Fruit fly (Drosophila melanogaster): ENCODE data around the gene RpS27A.

The RpS27A gene

DNA sequence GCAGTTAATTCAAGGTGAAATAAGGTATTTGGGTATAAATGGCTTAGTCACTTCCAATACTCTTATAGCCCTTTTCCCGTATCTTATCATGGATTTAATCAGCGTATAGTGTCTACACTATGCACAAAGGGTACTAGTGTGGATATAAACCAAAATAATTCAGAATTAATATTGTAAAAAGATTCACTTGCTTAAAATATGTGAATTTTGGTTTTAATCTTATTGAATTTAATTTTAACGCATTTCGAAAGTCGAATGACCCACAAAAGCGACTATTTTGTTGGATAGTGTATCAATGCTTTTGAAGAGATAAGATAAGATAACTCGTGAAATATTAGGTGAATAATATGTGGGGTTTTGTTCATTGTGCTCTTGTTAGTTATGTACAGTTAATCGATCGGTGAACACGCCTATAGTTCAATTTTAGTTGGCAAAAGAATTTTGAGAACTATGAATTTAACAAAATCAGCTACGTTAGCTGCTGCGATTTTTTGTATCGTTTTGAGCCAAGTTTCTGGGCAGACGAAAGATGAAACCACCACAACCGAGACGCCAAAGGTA lies 26.2 kb upstream of the RpS27A start, which contains the start of gene CG5096 (continued):
- TF ChIP-seq Myb (GFP tag; optimal IDR thresholded peaks at IDR 0.05) (peak; percentile 68), nerfin-1 (tag; optimal IDR thresholded peaks at IDR 0.05) (peak; percentile 82), CG7556 (GFP tag; optimal IDR thresholded peaks at IDR 0.05) (peak; percentile 81), Ssrp (tag; optimal IDR thresholded peaks at IDR 0.05) (peak; percentile 62), Max (GFP tag; optimal IDR thresholded peaks at IDR 0.05) (peak; percentile 70), CG12391 (tag; optimal IDR thresholded peaks at IDR 0.05) (peak; percentile 91), gcm2 (GFP tag; optimal IDR thresholded peaks at IDR 0.05) (peak; percentile 23), zfh1 (GFP tag; IDR thresholded peaks at IDR 0.05) (peak; percentile 87), CG2120 (GFP tag; optimal IDR thresholded peaks at IDR 0.05) (peak; percentile 96), CG4617 (GFP tag; optimal IDR thresholded peaks at IDR 0.05; ENCODE audit: borderline replicate concordance) (peak; percentile 45), pzg (GFP tag; optimal IDR thresholded peaks at IDR 0.05) (peak; percentile 10), jigr1 (GFP tag; IDR thresholded peaks at IDR 0.05) (0 out of 3 replicates have a peak, but pooled peaks have one; percentile 47), jumu (GFP tag; optimal IDR thresholded peaks at IDR 0.05) (peak; percentile 53), CG11247 (GFP tag; IDR thresholded peaks at IDR 0.05) (no peak; the same call in 1 of the 2 replicates), CG13123 (GFP tag; optimal IDR thresholded peaks at IDR 0.05) (peak; percentile 71), org-1 (GFP tag; optimal IDR thresholded peaks at IDR 0.05) (peak; percentile 78), pnt (GFP tag; optimal IDR thresholded peaks at IDR 0.05) (peak; percentile 71), CG2199 (GFP tag; IDR thresholded peaks at IDR 0.05) (peak; percentile 70; the same call in 1 of the 3 replicates), YL-1 (GFP tag; optimal IDR thresholded peaks at IDR 0.05) (peak; percentile 35), CG3163 (GFP tag; optimal IDR thresholded peaks at IDR 0.05) (peak; percentile 46), ab (GFP tag; optimal IDR thresholded peaks at IDR 0.05) (no peak), CG16863 (GFP tag; optimal IDR thresholded peaks at IDR 0.05) (peak; percentile 71), Optix (GFP tag; IDR thresholded peaks at IDR 0.05) (no peak), z (GFP tag; IDR thresholded peaks at IDR 0.05) (no peak), CG17802 (tag; optimal IDR thresholded peaks at IDR 0.05) (peak; percentile 45), tna (GFP tag; IDR thresholded peaks at IDR 0.05; ENCODE audit: partially characterized antibody) (no peak), Antp (GFP tag; optimal IDR thresholded peaks at IDR 0.05) (peak; percentile 48), Nf-YC (tag; optimal IDR thresholded peaks at IDR 0.05) (peak; percentile 69), CG10959 (GFP tag; IDR thresholded peaks at IDR 0.05) (peak; percentile 51; the same call in 1 of the 2 replicates), grn (GFP tag; optimal IDR thresholded peaks at IDR 0.05) (peak; percentile 97), CG33557 (GFP tag; optimal IDR thresholded peaks at IDR 0.05) (no peak), HmgD (GFP tag; optimal IDR thresholded peaks at IDR 0.05) (no peak), CG2875 (GFP tag; optimal IDR thresholded peaks at IDR 0.05) (peak; percentile 59), CG4707 (GFP tag; optimal IDR thresholded peaks at IDR 0.05) (peak; percentile 64), Hsf (GFP tag; optimal IDR thresholded peaks at IDR 0.05) (peak; percentile 79), unc-4 (GFP tag; IDR thresholded peaks at IDR 0.05; ENCODE audit: partially characterized antibody) (no peak), CG4282 (GFP tag; optimal IDR thresholded peaks at IDR 0.05) (peak; percentile 2), CG2129 (GFP tag; IDR thresholded peaks at IDR 0.05; ENCODE audit: partially characterized antibody) (no peak), pum (GFP tag; optimal IDR thresholded peaks at IDR 0.05) (peak; percentile 53), CG14860 (GFP tag; IDR thresholded peaks at IDR 0.05; ENCODE audit: partially characterized antibody) (no peak), Mes4 (GFP tag; optimal IDR thresholded peaks at IDR 0.05) (peak; percentile 29), CG32772 (GFP tag; IDR thresholded peaks at IDR 0.05) (peak; percentile 79), CG6175 (GFP tag; IDR thresholded peaks at IDR 0.05) (peak; percentile 63; the same call in 1 of the 3 replicates), sim (GFP tag; IDR thresholded peaks at IDR 0.05) (peak; percentile 70; the same call in 1 of the 2 replicates), CG7963 (GFP tag; IDR thresholded peaks at IDR 0.05; ENCODE audit: partially characterized antibody) (no peak), CG8359 (GFP tag; optimal IDR thresholded peaks at IDR 0.05; ENCODE audit: borderline replicate concordance) (peak; percentile 49), CG8765 (GFP tag; IDR thresholded peaks at IDR 0.05) (no peak; the same call in 1 of the 2 replicates), dm (GFP tag; optimal IDR thresholded peaks at IDR 0.05) (peak; percentile 55), CG31365 (tag; optimal IDR thresholded peaks at IDR 0.05) (peak; percentile 71), cg (GFP tag; optimal IDR thresholded peaks at IDR 0.05) (no peak)
